Worm (Caenorhabditis elegans): ENCODE measurements around the gene T19B10.12.

DNA sequence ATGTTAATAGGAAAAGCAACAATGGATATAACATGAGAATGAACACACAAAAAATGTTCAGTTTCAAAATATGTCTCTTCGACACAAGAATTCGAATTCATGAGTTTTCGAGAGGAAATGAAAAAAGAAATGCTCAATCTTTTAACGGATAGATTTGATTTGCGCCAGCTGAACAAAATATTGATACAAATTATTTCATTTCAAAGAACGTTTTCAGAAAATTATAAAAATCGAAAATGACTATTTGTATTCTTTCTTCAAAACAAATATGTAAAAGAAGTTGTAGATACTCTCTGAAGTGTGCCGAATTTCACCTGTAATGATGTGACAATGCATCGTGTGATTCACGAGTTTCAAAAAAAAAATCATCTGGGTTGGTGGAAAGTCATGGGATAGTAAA is 49.7 kb downstream of the T19B10.12 start, which contains the start of gene srh-47:
- TF ChIP-seq F13C5.2 (tag; optimal IDR thresholded peaks at IDR 0.05) (no peak), ama-1 (optimal IDR thresholded peaks at IDR 0.05) (no peak), flt-1 (GFP tag; IDR thresholded peaks at IDR 0.05) (no peak), scrt-1 (GFP tag; IDR thresholded peaks at IDR 0.05) (no peak), ets-7 (tag; optimal IDR thresholded peaks at IDR 0.05) (no peak), hnd-1 (tag; optimal IDR thresholded peaks at IDR 0.05) (no peak), aly-1 (tag; optimal IDR thresholded peaks at IDR 0.05) (no peak)
